Worm (Caenorhabditis elegans): Measurements from ENCODE around the gene txt-12.

The txt-12 gene

ce11 chrV:15092666-15093065 is at the start of gene txt-12:
Gene txt-12, plus strand, starts transcription at chrV:15092966.
- TF ChIP-seq nhr-6 (tag; optimal IDR thresholded peaks at IDR 0.05): no peak
- TF ChIP-seq sem-4 (tag; optimal IDR thresholded peaks at IDR 0.05): no peak

- TF ChIP-seq fos-1 (tag; optimal IDR thresholded peaks at IDR 0.05) (peak; percentile 18), C34F6.9 (tag; optimal IDR thresholded peaks at IDR 0.05) (peak; percentile 28), nhr-129 (tag; optimal IDR thresholded peaks at IDR 0.05) (no peak)
Observed at ce11 chrV:15048107-15048506, 44.7 kb upstream of the txt-12 start, which contains the start of gene sdc-3. Gene sdc-3, minus strand, starts transcription at chrV:15048207.

- no peak for TF ChIP-seq Y55F3AM.14 (GFP tag; optimal IDR thresholded peaks at IDR 0.05)
- no peak for TF ChIP-seq ztf-11 (tag; optimal IDR thresholded peaks at IDR 0.05)
- no peak for TF ChIP-seq nhr-23 (tag; optimal IDR thresholded peaks at IDR 0.05)
- no peak for TF ChIP-seq elt-1 (tag; optimal IDR thresholded peaks at IDR 0.05)
- no peak for TF ChIP-seq mbf-1 (tag; optimal IDR thresholded peaks at IDR 0.05)
- no peak for TF ChIP-seq ama-1 (optimal IDR thresholded peaks at IDR 0.05)
- TF ChIP-seq fos-1 (tag; optimal IDR thresholded peaks at IDR 0.05): no peak
- no peak for TF ChIP-seq dmd-4 (tag; optimal IDR thresholded peaks at IDR 0.05)
- TF ChIP-seq R02D3.7 (tag; optimal IDR thresholded peaks at IDR 0.05): no peak
Observed at ce11 chrV:15051720-15052119, 41.0 kb upstream of the txt-12 start.

- TF ChIP-seq fos-1 (tag; optimal IDR thresholded peaks at IDR 0.05): peak; percentile 30
- TF ChIP-seq unc-39 (tag; optimal IDR thresholded peaks at IDR 0.05): no peak
Observed at ce11 chrV:15052368-15052767, 40.4 kb upstream of the txt-12 start, which contains the start of the genes fbxa-82 and C25D7.5. Gene fbxa-82, minus strand, starts transcription at chrV:15052530. Gene C25D7.5, plus strand, starts transcription at chrV:15052650.

DNA sequence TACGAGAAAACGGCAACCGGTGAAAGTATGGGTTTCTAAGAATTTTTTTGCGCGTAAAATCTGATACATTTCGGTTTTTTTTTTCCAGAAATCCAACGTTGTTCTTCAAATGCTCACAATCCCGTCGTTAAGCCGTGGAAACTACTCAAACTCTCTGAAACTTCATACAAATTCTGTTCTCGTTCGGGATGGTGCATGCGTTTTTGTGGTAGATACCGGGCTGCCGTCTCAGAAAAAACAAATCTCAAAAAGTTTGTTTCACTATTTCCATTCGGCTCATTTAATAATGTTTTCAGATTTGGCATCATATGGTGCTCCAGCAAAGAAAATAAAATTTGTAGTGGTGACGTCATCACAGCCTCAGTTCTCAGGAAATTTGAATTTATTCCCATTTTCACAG is 38.0 kb upstream of the txt-12 start:
- TF ChIP-seq nhr-25 (tag; optimal IDR thresholded peaks at IDR 0.05): no peak
- TF ChIP-seq ztf-1 (GFP tag; conservative IDR thresholded peaks at IDR 0.05): no peak
- no peak for TF ChIP-seq elt-1 (tag; optimal IDR thresholded peaks at IDR 0.05)
- TF ChIP-seq nhr-237 (tag; optimal IDR thresholded peaks at IDR 0.05): no peak
- no peak for TF ChIP-seq ceh-82 (tag; optimal IDR thresholded peaks at IDR 0.05)
- no peak for TF ChIP-seq ZK546.5 (tag; optimal IDR thresholded peaks at IDR 0.05)
- no peak for TF ChIP-seq alr-1 (tag; optimal IDR thresholded peaks at IDR 0.05)
- no peak for TF ChIP-seq lsy-2 (tag; optimal IDR thresholded peaks at IDR 0.05)
- no peak for TF ChIP-seq F13H6.1 (tag; optimal IDR thresholded peaks at IDR 0.05)
- no peak for TF ChIP-seq mbf-1 (tag; optimal IDR thresholded peaks at IDR 0.05)
- no peak for TF ChIP-seq ztf-4 (tag; optimal IDR thresholded peaks at IDR 0.05)
- TF ChIP-seq egl-27 (tag; optimal IDR thresholded peaks at IDR 0.05): no peak
- TF ChIP-seq mdl-1 (tag; optimal IDR thresholded peaks at IDR 0.05): no peak
- no peak for TF ChIP-seq snpc-4 (tag; optimal IDR thresholded peaks at IDR 0.05)

ce11 chrV:15055873-15056272 is 36.9 kb upstream of the txt-12 start, which contains the start of gene C25D7.16:
Gene C25D7.16, plus strand, starts transcription at chrV:15056173.
- no peak for TF ChIP-seq unc-39 (tag; optimal IDR thresholded peaks at IDR 0.05)
- TF ChIP-seq elt-1 (tag; optimal IDR thresholded peaks at IDR 0.05): no peak
- TF ChIP-seq alr-1 (tag; optimal IDR thresholded peaks at IDR 0.05): no peak
- no peak for TF ChIP-seq ceh-82 (tag; optimal IDR thresholded peaks at IDR 0.05)
- TF ChIP-seq lsy-2 (tag; optimal IDR thresholded peaks at IDR 0.05): no peak
- TF ChIP-seq nhr-21 (tag; optimal IDR thresholded peaks at IDR 0.05): no peak
- no peak for TF ChIP-seq zag-1 (tag; optimal IDR thresholded peaks at IDR 0.05)
- TF ChIP-seq mab-5 (tag; optimal IDR thresholded peaks at IDR 0.05): no peak

ce11 chrV:15056346-15056839 is 36.4 kb upstream of the txt-12 start:
- TF ChIP-seq ama-1 (optimal IDR thresholded peaks at IDR 0.05) (no peak), sma-3 (GFP tag; optimal IDR thresholded peaks at IDR 0.05) (no peak)

DNA sequence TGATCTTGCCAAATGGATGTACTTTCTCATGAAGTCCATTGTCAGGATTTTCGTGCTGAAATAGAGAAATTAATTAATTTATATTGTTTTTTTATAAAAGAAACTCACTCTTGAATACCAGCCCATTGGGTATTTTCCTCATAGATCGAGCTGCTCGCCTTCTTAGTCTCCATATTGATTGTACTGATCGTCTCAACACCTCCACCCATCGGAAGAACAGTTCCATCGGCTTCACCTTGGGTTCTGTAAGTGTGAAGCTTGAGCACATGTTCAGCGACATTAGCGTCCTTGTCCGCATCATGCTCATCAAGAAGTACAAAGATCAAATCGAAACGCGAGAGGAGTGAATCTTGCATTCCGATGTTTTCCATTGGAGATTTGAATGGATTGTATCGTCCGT is 35.0 kb upstream of the txt-12 start:
- TF ChIP-seq nhr-12 (tag; optimal IDR thresholded peaks at IDR 0.05) (no peak), lin-39 (tag; optimal IDR thresholded peaks at IDR 0.05) (no peak), sma-3 (GFP tag; optimal IDR thresholded peaks at IDR 0.05) (no peak), nhr-6 (tag; optimal IDR thresholded peaks at IDR 0.05) (no peak), Y55F3AM.14 (GFP tag; optimal IDR thresholded peaks at IDR 0.05) (no peak), lsy-2 (tag; optimal IDR thresholded peaks at IDR 0.05) (no peak), ztf-1 (GFP tag; conservative IDR thresholded peaks at IDR 0.05) (no peak), crh-2 (tag; optimal IDR thresholded peaks at IDR 0.05) (no peak), ztf-11 (tag; optimal IDR thresholded peaks at IDR 0.05) (no peak), ZK546.5 (tag; optimal IDR thresholded peaks at IDR 0.05) (no peak), aly-2 (tag; optimal IDR thresholded peaks at IDR 0.05) (no peak), mab-5 (tag; optimal IDR thresholded peaks at IDR 0.05) (no peak), nhr-23 (tag; optimal IDR thresholded peaks at IDR 0.05) (no peak), nhr-11 (tag; optimal IDR thresholded peaks at IDR 0.05) (no peak), fos-1 (tag; optimal IDR thresholded peaks at IDR 0.05) (no peak), blmp-1 (tag; optimal IDR thresholded peaks at IDR 0.05; ENCODE audit: insufficient read depth) (no peak), nhr-77 (tag; optimal IDR thresholded peaks at IDR 0.05) (no peak), ceh-82 (tag; optimal IDR thresholded peaks at IDR 0.05) (no peak), F13H6.1 (tag; optimal IDR thresholded peaks at IDR 0.05) (no peak), zag-1 (tag; optimal IDR thresholded peaks at IDR 0.05) (no peak)

All from whole organism, L2 larva.